Worm (Caenorhabditis elegans) whole organism, mixed stage, embryonic: ENCODE measurements around the gene ttr-43.

Experiments
- M03D4.4 ChIP-seq: sonication (generic microtip); optimal IDR thresholded peaks from 2 replicates; lab custom pipeline; 2017; ENCODE audit warnings: mild to moderate bottlenecking, missing genetic modification characterization, missing compliant biosample characterization
- bed-3 ChIP-seq: fragments of 200-800 bp; sonication (Bioruptor generic); optimal IDR thresholded peaks from 3 replicates; lab custom pipeline; 2018; ENCODE audit warnings: mild to moderate bottlenecking, missing genetic modification characterization, moderate library complexity, missing compliant biosample characterization
- blmp-1 ChIP-seq: fragments of 150-350 bp; optimal IDR thresholded peaks from 2 replicates; lab custom pipeline; 2014; ENCODE audit warnings: missing biosample characterization, missing genetic modification characterization
- ceh-39 ChIP-seq: fragments of 150-350 bp; optimal IDR thresholded peaks from 2 replicates; lab custom pipeline; 2014; ENCODE audit warnings: missing biosample characterization, missing genetic modification characterization
- ceh-43 ChIP-seq: fragments of 200-800 bp; sonication (Bioruptor generic); optimal IDR thresholded peaks from 2 replicates; lab custom pipeline; 2018; ENCODE audit warnings: mild to moderate bottlenecking, missing genetic modification characterization, moderate library complexity, missing compliant biosample characterization
- ceh-83 ChIP-seq: fragments of 200-800 bp; sonication (Bioruptor generic); optimal IDR thresholded peaks from 2 replicates; lab custom pipeline; 2018; ENCODE audit warnings: mild to moderate bottlenecking, missing genetic modification characterization, missing compliant biosample characterization
- ces-1 ChIP-seq: fragments of 150-350 bp; optimal IDR thresholded peaks from 2 replicates; lab custom pipeline; 2014; ENCODE audit warnings: missing biosample characterization, missing genetic modification reagents, missing genetic modification characterization
- cnd-1 ChIP-seq: fragments of 200-800 bp; sonication (Bioruptor generic); optimal IDR thresholded peaks from 2 replicates; lab custom pipeline; 2018; ENCODE audit warnings: mild to moderate bottlenecking, missing genetic modification characterization, missing compliant biosample characterization
- drap-1 ChIP-seq: fragments of 200-800 bp; sonication (Bioruptor generic); optimal IDR thresholded peaks from 3 replicates; lab custom pipeline; 2018; ENCODE audit warnings: mild to moderate bottlenecking, missing genetic modification characterization, missing compliant biosample characterization
- elt-1 ChIP-seq: sonication (generic microtip); optimal IDR thresholded peaks from 2 replicates; lab custom pipeline; 2017; ENCODE audit warnings: missing genetic modification characterization, mild to moderate bottlenecking, missing compliant biosample characterization, antibody characterized with exemption, moderate library complexity, borderline replicate concordance; ENCODE audit not compliant: insufficient read depth
- elt-3 ChIP-seq: fragments of 150-350 bp; optimal IDR thresholded peaks from 2 replicates; lab custom pipeline; 2014; ENCODE audit warnings: missing biosample characterization, missing genetic modification characterization
- flh-1 ChIP-seq: fragments of 200-800 bp; sonication (Bioruptor generic); optimal IDR thresholded peaks from 2 replicates; lab custom pipeline; 2018; ENCODE audit warnings: mild to moderate bottlenecking, missing genetic modification characterization, moderate library complexity, missing compliant biosample characterization
- ham-2 ChIP-seq: fragments of 200-800 bp; sonication (Bioruptor generic); optimal IDR thresholded peaks from 2 replicates; lab custom pipeline; 2018; ENCODE audit warnings: mild to moderate bottlenecking, missing genetic modification characterization, missing compliant biosample characterization
- hlh-1 ChIP-seq: fragments of 150-350 bp; optimal IDR thresholded peaks from 2 replicates; lab custom pipeline; 2014; ENCODE audit warnings: missing biosample characterization, missing genetic modification reagents, missing genetic modification characterization
- lin-13 ChIP-seq: fragments of 150-350 bp; optimal IDR thresholded peaks from 2 replicates; lab custom pipeline; 2014; ENCODE audit warnings: missing biosample characterization, missing genetic modification characterization
- lsy-2 ChIP-seq: fragments of 150-350 bp; optimal IDR thresholded peaks from 2 replicates; lab custom pipeline; 2014; ENCODE audit warnings: missing biosample characterization, missing genetic modification characterization
- mab-5 ChIP-seq: fragments of 150-350 bp; optimal IDR thresholded peaks from 2 replicates; lab custom pipeline; 2014; ENCODE audit warnings: missing biosample characterization, missing genetic modification characterization
- mls-2 ChIP-seq: sonication (generic microtip); optimal IDR thresholded peaks from 2 replicates; lab custom pipeline; 2016; ENCODE audit warnings: mild to moderate bottlenecking, missing genetic modification characterization, moderate library complexity, missing compliant biosample characterization
- nhr-12 ChIP-seq: fragments of 150-350 bp; optimal IDR thresholded peaks from 2 replicates; lab custom pipeline; 2014; ENCODE audit warnings: missing biosample characterization, missing genetic modification characterization
- nhr-2 ChIP-seq: fragments of 150-350 bp; optimal IDR thresholded peaks from 2 replicates; lab custom pipeline; 2014; ENCODE audit warnings: missing biosample characterization, missing genetic modification characterization
- nhr-237 ChIP-seq: fragments of 150-350 bp; optimal IDR thresholded peaks from 2 replicates; lab custom pipeline; 2014; ENCODE audit warnings: missing biosample characterization, missing genetic modification characterization
- nhr-28 ChIP-seq: fragments of 150-350 bp; optimal IDR thresholded peaks from 2 replicates; lab custom pipeline; 2014; ENCODE audit warnings: missing biosample characterization, missing genetic modification characterization
- nhr-76 ChIP-seq: sonication (generic microtip); optimal IDR thresholded peaks from 2 replicates; lab custom pipeline; 2017; ENCODE audit warnings: missing biosample characterization, missing genetic modification characterization
- pha-4 ChIP-seq: fragments of 150-350 bp; optimal IDR thresholded peaks from 2 replicates; lab custom pipeline; 2018; ENCODE audit warnings: missing biosample characterization, missing genetic modification reagents, missing genetic modification characterization
- snpc-4 ChIP-seq: fragments of 150-350 bp; optimal IDR thresholded peaks from 2 replicates; lab custom pipeline; 2014; ENCODE audit warnings: missing biosample characterization, missing genetic modification characterization
- sptf-1 ChIP-seq: sonication (generic microtip); optimal IDR thresholded peaks from 2 replicates; lab custom pipeline; 2017; ENCODE audit warnings: mild to moderate bottlenecking, missing genetic modification characterization, moderate library complexity, missing compliant biosample characterization
- tbx-8 ChIP-seq: fragments of 200-800 bp; sonication (Bioruptor generic); optimal IDR thresholded peaks from 2 replicates; lab custom pipeline; 2018; ENCODE audit warnings: mild to moderate bottlenecking, missing genetic modification characterization, moderate library complexity, missing compliant biosample characterization
- unc-120 ChIP-seq: sonication (generic microtip); optimal IDR thresholded peaks from 2 replicates; lab custom pipeline; 2017; ENCODE audit warnings: missing genetic modification characterization, missing compliant biosample characterization; ENCODE audit not compliant: poor library complexity, severe bottlenecking
- unc-39 ChIP-seq: fragments of 150-350 bp; optimal IDR thresholded peaks from 2 replicates; lab custom pipeline; 2014; ENCODE audit warnings: missing biosample characterization, missing genetic modification characterization
- unc-62 ChIP-seq: fragments of 150-350 bp; optimal IDR thresholded peaks from 2 replicates; lab custom pipeline; 2014; ENCODE audit warnings: missing biosample characterization, missing genetic modification reagents, missing genetic modification characterization
- ztf-11 ChIP-seq: fragments of 150-350 bp; optimal IDR thresholded peaks from 2 replicates; lab custom pipeline; 2014; ENCODE audit warnings: missing biosample characterization, missing genetic modification characterization

ttr-43 gene

ce11 chrV:12624371-12624770 is 33.9 kb upstream of the ttr-43 start, which contains the start of gene F56H9.9:
TSS of gene F56H9.9 (minus strand) at chrV:12624471.
- TF ChIP-seq unc-120 (tag; lab: Kevin White, UChicago): no peak
- TF ChIP-seq elt-1 (tag; lab: Kevin White, UChicago): no peak
- no peak for TF ChIP-seq hlh-1 (tag; lab: Kevin White, UChicago)
- TF ChIP-seq ztf-11: no peak
- TF ChIP-seq nhr-12: no peak
- no peak for TF ChIP-seq ceh-83 (GFP tag; lab: Kevin White, UChicago)
- no peak for TF ChIP-seq snpc-4 (tag; lab: Kevin White, UChicago)
- TF ChIP-seq lin-13: no peak
- TF ChIP-seq drap-1 (GFP tag; lab: Kevin White, UChicago): no peak

DNA sequence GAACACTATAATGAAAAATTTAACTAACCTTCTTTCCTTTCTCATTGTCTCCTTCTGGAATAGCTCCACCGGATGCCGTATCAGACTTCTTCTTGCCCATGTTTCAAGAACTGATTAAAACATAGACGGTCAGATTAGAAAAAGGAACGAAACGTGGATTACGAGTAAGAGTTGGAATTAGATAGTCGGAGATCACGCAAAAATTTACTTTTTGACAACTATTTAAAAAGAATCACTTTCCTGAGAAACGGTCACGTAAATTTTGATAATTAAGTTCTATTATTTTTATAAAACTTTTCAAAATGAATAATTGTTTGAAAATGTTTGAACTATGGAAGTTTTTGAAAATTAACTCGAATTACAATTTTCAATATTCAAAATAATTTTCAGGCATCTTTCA is 21.6 kb upstream of the ttr-43 start, which contains the start of gene cyc-2.2:
TSS of gene cyc-2.2 (minus strand) at position 101 of the 400 bp plus-strand sequence.
- TF ChIP-seq M03D4.4 (tag; lab: Kevin White, UChicago): no peak
- no peak for TF ChIP-seq elt-3 (tag; lab: Kevin White, UChicago)
- no peak for TF ChIP-seq elt-1 (tag; lab: Kevin White, UChicago)
- TF ChIP-seq ham-2 (GFP tag; lab: Kevin White, UChicago): no peak
- TF ChIP-seq nhr-2 (tag; lab: Kevin White, UChicago): no peak
- TF ChIP-seq cnd-1 (tag; lab: Kevin White, UChicago): no peak
- no peak for TF ChIP-seq nhr-76
- no peak for TF ChIP-seq lsy-2
- TF ChIP-seq nhr-237 (tag; lab: Kevin White, UChicago): no peak
- TF ChIP-seq lin-13: no peak
- no peak for TF ChIP-seq sptf-1 (tag; lab: Kevin White, UChicago)
- no peak for TF ChIP-seq hlh-1 (tag; lab: Kevin White, UChicago)
- no peak for TF ChIP-seq unc-120 (tag; lab: Kevin White, UChicago)
- no peak for TF ChIP-seq mab-5 (tag; lab: Kevin White, UChicago)
- TF ChIP-seq ztf-11: no peak
- no peak for TF ChIP-seq unc-39 (tag; lab: Kevin White, UChicago)
- no peak for TF ChIP-seq nhr-28 (tag; lab: Kevin White, UChicago)

DNA sequence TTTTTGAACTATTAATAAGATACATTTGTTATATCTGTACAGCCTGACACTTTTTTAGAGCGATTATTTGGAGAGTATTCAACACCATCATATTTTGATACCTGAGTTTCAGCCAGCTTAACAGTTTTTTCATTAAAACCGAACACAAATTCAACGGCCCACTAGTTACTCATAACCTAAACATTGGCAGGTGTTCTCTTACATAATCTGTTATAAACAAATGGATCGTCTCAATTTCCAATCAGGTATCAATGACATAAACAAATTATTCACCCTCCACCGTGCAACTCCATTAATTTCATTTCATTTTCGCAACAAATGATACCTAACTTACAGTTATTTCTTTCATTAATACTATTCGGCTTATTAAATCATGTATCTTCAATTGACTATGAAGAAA is 20.5 kb upstream of the ttr-43 start, which contains the start of gene cubn-1:
TSS of gene cubn-1 (plus strand) at position 301 of the 400 bp plus-strand sequence.
- TF ChIP-seq unc-62 (GFP tag; lab: Kevin White, UChicago): no peak
- no peak for TF ChIP-seq nhr-12
- no peak for TF ChIP-seq M03D4.4 (tag; lab: Kevin White, UChicago)
- no peak for TF ChIP-seq unc-120 (tag; lab: Kevin White, UChicago)
- no peak for TF ChIP-seq elt-1 (tag; lab: Kevin White, UChicago)
- TF ChIP-seq tbx-8 (GFP tag; lab: Kevin White, UChicago): no peak
- no peak for TF ChIP-seq nhr-28 (tag; lab: Kevin White, UChicago)
- no peak for TF ChIP-seq ham-2 (GFP tag; lab: Kevin White, UChicago)
- no peak for TF ChIP-seq blmp-1 (tag; lab: Kevin White, UChicago)
- no peak for TF ChIP-seq nhr-76
- TF ChIP-seq flh-1 (GFP tag; lab: Kevin White, UChicago): no peak
- TF ChIP-seq nhr-237 (tag; lab: Kevin White, UChicago): no peak

DNA sequence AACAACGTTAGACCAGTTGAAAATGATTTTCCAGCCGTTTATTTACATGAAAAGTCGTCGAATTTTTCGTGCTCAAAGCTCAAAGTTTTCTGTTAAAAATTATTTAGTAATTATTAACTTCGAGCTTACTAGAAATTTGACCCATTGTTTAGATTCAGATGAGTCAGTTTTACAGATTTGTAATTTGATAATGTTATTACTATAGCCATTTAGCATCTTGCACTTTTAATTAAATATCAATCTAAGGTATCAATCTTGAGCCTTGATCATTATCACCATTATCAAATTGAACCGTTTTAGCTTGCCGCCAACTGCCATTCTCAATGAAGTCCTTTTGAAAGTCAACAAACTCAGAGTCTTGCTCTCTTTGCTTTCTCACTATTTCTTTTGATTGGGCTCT is 19.0 kb upstream of the ttr-43 start, which contains the start of gene ZC116.1:
TSS of gene ZC116.1 (plus strand) at position 301 of the 400 bp plus-strand sequence.
- TF ChIP-seq unc-39 (tag; lab: Kevin White, UChicago): no peak
- TF ChIP-seq nhr-2 (tag; lab: Kevin White, UChicago): no peak
- TF ChIP-seq elt-3 (tag; lab: Kevin White, UChicago): no peak
- TF ChIP-seq blmp-1 (tag; lab: Kevin White, UChicago): no peak
- no peak for TF ChIP-seq ceh-43 (GFP tag; lab: Kevin White, UChicago)
- no peak for TF ChIP-seq lin-13
- TF ChIP-seq bed-3 (GFP tag; lab: Kevin White, UChicago): no peak
- no peak for TF ChIP-seq ces-1 (GFP tag; lab: Kevin White, UChicago)
- no peak for TF ChIP-seq pha-4 (tag; lab: Kevin White, UChicago)
- TF ChIP-seq ceh-39 (tag; lab: Kevin White, UChicago): no peak

DNA sequence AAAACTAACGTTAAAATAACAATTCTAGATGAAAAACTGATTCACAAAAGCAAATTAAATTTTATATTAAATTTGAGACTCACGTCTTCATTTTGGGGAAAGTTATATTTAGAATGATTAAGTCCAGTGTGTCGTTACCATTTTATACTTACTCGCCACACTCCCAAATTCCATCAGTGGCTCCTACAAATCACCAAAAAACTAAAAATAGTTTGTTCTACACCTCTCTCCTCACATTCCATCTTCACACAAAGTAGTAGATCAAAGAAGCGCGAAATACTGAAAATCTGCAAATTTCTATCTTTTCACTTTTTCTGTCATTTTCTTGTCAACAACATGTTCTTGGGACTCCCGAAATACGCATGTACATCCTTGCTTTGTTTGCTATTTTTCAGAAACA is 18.4 kb upstream of the ttr-43 start, which contains the start of gene ZC116.5:
TSS of gene ZC116.5 (minus strand) at position 101 of the 400 bp plus-strand sequence.
- TF ChIP-seq ham-2 (GFP tag; lab: Kevin White, UChicago) (no peak), unc-120 (tag; lab: Kevin White, UChicago) (no peak), blmp-1 (tag; lab: Kevin White, UChicago) (no peak), sptf-1 (tag; lab: Kevin White, UChicago) (no peak), elt-1 (tag; lab: Kevin White, UChicago) (no peak), mls-2 (tag; lab: Kevin White, UChicago) (no peak), nhr-237 (tag; lab: Kevin White, UChicago) (no peak), snpc-4 (tag; lab: Kevin White, UChicago) (no peak)
